Worm (Caenorhabditis elegans): ENCODE results near the gene F58E2.4.

- TF ChIP-seq tbx-11 (GFP tag; IDR thresholded peaks at IDR 0.05): no peak
- TF ChIP-seq hnd-1 (tag; optimal IDR thresholded peaks at IDR 0.05): no peak
- no peak for TF ChIP-seq sea-1 (GFP tag; conservative IDR thresholded peaks at IDR 0.05)
- no peak for TF ChIP-seq ceh-13 (GFP tag; optimal IDR thresholded peaks at IDR 0.05)
- TF ChIP-seq flt-1 (GFP tag; IDR thresholded peaks at IDR 0.05): no peak
- no peak for TF ChIP-seq ama-1 (optimal IDR thresholded peaks at IDR 0.05)
- TF ChIP-seq ets-7 (tag; optimal IDR thresholded peaks at IDR 0.05): no peak
- TF ChIP-seq B0310.2 (tag; optimal IDR thresholded peaks at IDR 0.05): no peak
- TF ChIP-seq ceh-36 (tag; optimal IDR thresholded peaks at IDR 0.05): no peak
- no peak for TF ChIP-seq tbx-37 (GFP tag; conservative IDR thresholded peaks at IDR 0.05)
- no peak for TF ChIP-seq scrt-1 (GFP tag; IDR thresholded peaks at IDR 0.05)
- no peak for TF ChIP-seq hmbx-1 (tag; optimal IDR thresholded peaks at IDR 0.05)
- TF ChIP-seq tra-4 (tag; optimal IDR thresholded peaks at IDR 0.05): no peak
- no peak for TF ChIP-seq aly-1 (tag; optimal IDR thresholded peaks at IDR 0.05)
Measured at ce11 chrIV:3515412-3516046, 52.3 kb downstream of the F58E2.4 start.
